Fruit fly (Drosophila melanogaster) whole organism, embryonic: ENCODE measurements around the gene brv3.

ENCODE experiments used
- Adf1 ChIP-seq: fragments of 200-800 bp; sonication (Bioruptor generic); IDR thresholded peaks from 2 replicates; pipeline ENCODE4 v1.3.6; 2022; ENCODE audit warnings: missing biosample characterization, missing genetic modification characterization
- Atf6 ChIP-seq: fragments of 200-800 bp; sonication (Bioruptor generic); IDR thresholded peaks from 2 replicates; pipeline ENCODE4 v1.3.6; 2022; ENCODE audit warnings: missing biosample characterization, missing genetic modification characterization
- CG10654 ChIP-seq: fragments of 200-800 bp; sonication (Bioruptor generic); optimal IDR thresholded peaks from 2 replicates; lab custom pipeline; 2016; ENCODE audit warnings: missing biosample characterization, missing genetic modification characterization
- CG12391 ChIP-seq: fragments of 200-800 bp; sonication (Bioruptor generic); optimal IDR thresholded peaks from 3 replicates; lab custom pipeline; 2018; ENCODE audit warnings: missing biosample characterization, mild to moderate bottlenecking, missing genetic modification characterization, moderate library complexity
- CG15073 ChIP-seq: fragments of 200-800 bp; sonication (Bioruptor generic); optimal IDR thresholded peaks from 2 replicates; lab custom pipeline; 2016; ENCODE audit warnings: missing biosample characterization, missing genetic modification characterization
- CG15514 ChIP-seq: fragments of 200-800 bp; sonication (Bioruptor generic); optimal IDR thresholded peaks from 3 replicates; lab custom pipeline; 2017; ENCODE audit warnings: missing biosample characterization, missing genetic modification characterization, mild to moderate bottlenecking, moderate library complexity, missing genetic modification reagents
- CG1792 ChIP-seq: fragments of 200-800 bp; sonication (Bioruptor generic); optimal IDR thresholded peaks from 2 replicates; lab custom pipeline; 2016; ENCODE audit warnings: missing biosample characterization, missing genetic modification characterization
- CG18011 ChIP-seq: fragments of 200-800 bp; sonication (Bioruptor generic); optimal IDR thresholded peaks from 2 replicates; lab custom pipeline; 2017; ENCODE audit warnings: missing biosample characterization, missing genetic modification characterization, mild to moderate bottlenecking, moderate library complexity, missing genotype
- CG1832 ChIP-seq: fragments of 200-800 bp; sonication (Bioruptor generic); optimal IDR thresholded peaks from 2 replicates; lab custom pipeline; 2017; ENCODE audit warnings: missing biosample characterization, mild to moderate bottlenecking, missing genetic modification characterization, inconsistent platforms
- CG18476 ChIP-seq: fragments of 200-800 bp; sonication (Bioruptor generic); optimal IDR thresholded peaks from 2 replicates; lab custom pipeline; 2016; ENCODE audit warnings: missing biosample characterization, mild to moderate bottlenecking, missing genetic modification characterization
- CG18764 ChIP-seq: fragments of 200-800 bp; sonication (Bioruptor generic); optimal IDR thresholded peaks from 3 replicates; lab custom pipeline; 2016; ENCODE audit warnings: missing biosample characterization, missing genetic modification characterization
- CG2120 ChIP-seq: fragments of 200-800 bp; sonication (Bioruptor generic); optimal IDR thresholded peaks from 3 replicates; lab custom pipeline; 2016; ENCODE audit warnings: missing biosample characterization, missing genetic modification characterization
- CG2889 ChIP-seq: fragments of 200-800 bp; sonication (Bioruptor generic); IDR thresholded peaks from 3 replicates; pipeline ENCODE4 v1.3.6; 2022; ENCODE audit warnings: missing biosample characterization, missing genetic modification characterization
- CG3407 ChIP-seq: fragments of 200-800 bp; sonication (Bioruptor generic); optimal IDR thresholded peaks from 2 replicates; lab custom pipeline; 2018; ENCODE audit warnings: missing biosample characterization, mild to moderate bottlenecking, missing genetic modification characterization
- CG34224 ChIP-seq: fragments of 200-800 bp; sonication (Bioruptor generic); IDR thresholded peaks from 3 replicates; pipeline ENCODE4 v1.3.6; 2022; ENCODE audit warnings: missing biosample characterization, missing genetic modification characterization; ENCODE audit not compliant: partially characterized antibody
- CG34422 ChIP-seq: fragments of 200-800 bp; sonication (Bioruptor generic); IDR thresholded peaks from 3 replicates; pipeline ENCODE4 v1.3.6; 2022; ENCODE audit warnings: missing biosample characterization, missing genetic modification characterization
- CG4854 ChIP-seq: fragments of 200-800 bp; sonication (Bioruptor generic); optimal IDR thresholded peaks from 2 replicates; lab custom pipeline; 2016; ENCODE audit warnings: missing biosample characterization, missing genetic modification characterization, inconsistent platforms
- CG6689 ChIP-seq: fragments of 200-800 bp; sonication (Bioruptor generic); IDR thresholded peaks from 2 replicates; pipeline ENCODE4 v1.3.6; 2022; ENCODE audit warnings: missing biosample characterization, missing genetic modification characterization
- CG8290 ChIP-seq, 3 experiments: fragments of 200-800 bp; sonication (Bioruptor generic); optimal IDR thresholded peaks; 2 replicates each; lab custom pipeline; 2016 to 2019; ENCODE audit warnings: missing biosample characterization in 3 of 3, missing genetic modification characterization in 3 of 3, mild to moderate bottlenecking in 2 of 3, moderate library complexity in 1 of 3
- Camta ChIP-seq: fragments of 200-800 bp; sonication (Bioruptor generic); optimal IDR thresholded peaks from 2 replicates; lab custom pipeline; 2016; ENCODE audit warnings: missing biosample characterization, missing genetic modification characterization
- Elba2 ChIP-seq: fragments of 200-800 bp; sonication (Bioruptor generic); optimal IDR thresholded peaks from 3 replicates; lab custom pipeline; 2016; ENCODE audit warnings: missing biosample characterization, missing genetic modification characterization
- Fer2 ChIP-seq: fragments of 200-800 bp; sonication (Bioruptor generic); optimal IDR thresholded peaks from 2 replicates; lab custom pipeline; 2018; ENCODE audit warnings: missing biosample characterization, mild to moderate bottlenecking, missing genetic modification characterization, moderate library complexity
- H15 ChIP-seq: fragments of 200-800 bp; sonication (Bioruptor generic); IDR thresholded peaks from 3 replicates; pipeline ENCODE4 v1.3.6; 2022; ENCODE audit warnings: missing biosample characterization, missing genetic modification characterization
- H2.0 ChIP-seq: fragments of 200-800 bp; sonication (Bioruptor generic); IDR thresholded peaks from 2 replicates; pipeline ENCODE4 v1.3.6; 2022; ENCODE audit warnings: missing biosample characterization, missing genetic modification characterization
- Hand ChIP-seq: fragments of 200-800 bp; sonication (Bioruptor generic); optimal IDR thresholded peaks from 2 replicates; lab custom pipeline; 2017; ENCODE audit warnings: mild to moderate bottlenecking, missing biosample characterization, missing genetic modification reagents, missing genetic modification characterization
- HmgD ChIP-seq: fragments of 200-800 bp; sonication (Bioruptor generic); optimal IDR thresholded peaks from 3 replicates; lab custom pipeline; 2016; ENCODE audit warnings: missing biosample characterization, missing genetic modification characterization
- Myb ChIP-seq: fragments of 200-800 bp; sonication (Bioruptor generic); optimal IDR thresholded peaks from 2 replicates; lab custom pipeline; 2016; ENCODE audit warnings: missing biosample characterization, missing genetic modification characterization
- Ravus ChIP-seq: fragments of 200-800 bp; sonication (Bioruptor generic); IDR thresholded peaks from 2 replicates; pipeline ENCODE4 v1.3.6; 2022; ENCODE audit warnings: missing biosample characterization, missing genetic modification characterization
- Rfx ChIP-seq: fragments of 200-800 bp; sonication (Bioruptor generic); IDR thresholded peaks from 2 replicates; pipeline ENCODE4 v1.3.6; 2022; ENCODE audit warnings: missing biosample characterization, missing genetic modification characterization
- Stat92E ChIP-seq, 3 experiments: fragments of >200 bp in 2 of 3; fragments of 200-800 bp in 1 of 3; sonication (Bioruptor generic) in 1 of 3; optimal IDR thresholded peaks; 2 replicates each; lab custom pipeline; 2017 to 2019; ENCODE audit warnings: missing biosample characterization in 3 of 3, missing genetic modification characterization in 3 of 3, mild to moderate bottlenecking in 1 of 3, moderate library complexity in 1 of 3
- Usf ChIP-seq: fragments of 200-800 bp; sonication (Bioruptor generic); optimal IDR thresholded peaks from 2 replicates; lab custom pipeline; 2017; ENCODE audit warnings: missing genotype, missing biosample characterization, missing genetic modification characterization
- ase ChIP-seq: fragments of 200-800 bp; sonication (Bioruptor generic); IDR thresholded peaks from 3 replicates; pipeline ENCODE4 v1.3.6; 2022; ENCODE audit warnings: missing biosample characterization, missing genetic modification characterization
- ato ChIP-seq: fragments of 200-800 bp; sonication (Bioruptor generic); IDR thresholded peaks from 2 replicates; pipeline ENCODE4 v1.3.6; 2022; ENCODE audit warnings: missing biosample characterization, missing genetic modification characterization; ENCODE audit not compliant: partially characterized antibody
- az2 ChIP-seq: fragments of 200-800 bp; sonication (Bioruptor generic); optimal IDR thresholded peaks from 3 replicates; lab custom pipeline; 2016; ENCODE audit warnings: missing biosample characterization, missing genetic modification characterization
- bbx ChIP-seq: fragments of 200-800 bp; sonication (Bioruptor generic); IDR thresholded peaks from 2 replicates; pipeline ENCODE4 v1.3.6; 2022; ENCODE audit warnings: missing biosample characterization, missing genetic modification characterization; ENCODE audit not compliant: partially characterized antibody
- dmrt11E ChIP-seq: fragments of 200-800 bp; sonication (Bioruptor generic); optimal IDR thresholded peaks from 3 replicates; lab custom pipeline; 2018; ENCODE audit warnings: missing biosample characterization, mild to moderate bottlenecking, missing genetic modification characterization, moderate library complexity
- esg ChIP-seq: fragments of 200-800 bp; sonication (Bioruptor generic); conservative IDR thresholded peaks from 2 replicates; pipeline ENCODE4 v1.3.6; 2022; ENCODE audit warnings: missing biosample characterization, missing genetic modification characterization
- fu2 ChIP-seq: fragments of 200-800 bp; sonication (Bioruptor generic); optimal IDR thresholded peaks from 2 replicates; lab custom pipeline; 2016; ENCODE audit warnings: missing biosample characterization, missing genetic modification characterization
- gem ChIP-seq: fragments of 200-800 bp; sonication (Bioruptor generic); optimal IDR thresholded peaks from 2 replicates; lab custom pipeline; 2019; ENCODE audit warnings: missing biosample characterization, mild to moderate bottlenecking, missing genetic modification characterization, moderate library complexity
- grau ChIP-seq: fragments of 200-800 bp; optimal IDR thresholded peaks from 3 replicates; lab custom pipeline; 2019; ENCODE audit warnings: missing biosample characterization, mild to moderate bottlenecking, missing genetic modification characterization, moderate library complexity
- hb ChIP-seq: fragments of 200-800 bp; sonication (Bioruptor generic); IDR thresholded peaks from 3 replicates; pipeline ENCODE4 v1.3.6; 2022; ENCODE audit warnings: missing biosample characterization, missing genetic modification characterization; ENCODE audit not compliant: partially characterized antibody
- lab ChIP-seq: fragments of 200-800 bp; sonication (Bioruptor generic); optimal IDR thresholded peaks from 3 replicates; lab custom pipeline; 2017; ENCODE audit warnings: missing biosample characterization, missing genetic modification characterization, mild to moderate bottlenecking, moderate library complexity, missing genetic modification reagents
- lola ChIP-seq, 3 experiments: fragments of >200 bp in 2 of 3; fragments of 200-800 bp in 1 of 3; sonication (Bioruptor generic) in 1 of 3; optimal IDR thresholded peaks; 2 replicates each; lab custom pipeline; 2017 to 2019; ENCODE audit warnings: missing biosample characterization in 3 of 3, missing genetic modification characterization in 3 of 3, mild to moderate bottlenecking in 1 of 3, moderate library complexity in 1 of 3
- pb ChIP-seq: fragments of 200-800 bp; sonication (Bioruptor generic); optimal IDR thresholded peaks from 3 replicates; lab custom pipeline; 2016; ENCODE audit warnings: missing biosample characterization, missing genetic modification characterization
- salm ChIP-seq: fragments of 200-800 bp; sonication (Bioruptor generic); optimal IDR thresholded peaks from 2 replicates; lab custom pipeline; 2018; ENCODE audit warnings: missing biosample characterization, mild to moderate bottlenecking, missing genetic modification characterization
- sisA ChIP-seq: fragments of 200-800 bp; sonication (Bioruptor generic); IDR thresholded peaks from 2 replicates; pipeline ENCODE4 v1.3.6; 2022; ENCODE audit warnings: missing biosample characterization, missing genetic modification characterization
- sug ChIP-seq: fragments of 200-800 bp; optimal IDR thresholded peaks from 2 replicates; lab custom pipeline; 2019; ENCODE audit warnings: missing biosample characterization, mild to moderate bottlenecking, missing genetic modification characterization, moderate library complexity
- toy ChIP-seq: fragments of 200-800 bp; sonication (Bioruptor generic); IDR thresholded peaks from 2 replicates; pipeline ENCODE4 v1.3.6; 2022; ENCODE audit warnings: missing biosample characterization, missing genetic modification characterization

The brv3 gene

dm6 chrX:2646022-2646761, 21.8 kb upstream of the brv3 start (continued):
- TF ChIP-seq Adf1 (GFP tag; lab: Robert Waterston, UW) (peak; percentile 100), salm (peak; percentile 96), CG34422 (GFP tag; lab: Robert Waterston, UW) (peak; percentile 95), Atf6 (peak; percentile 97), esg (GFP tag; lab: Robert Waterston, UW) (peak; percentile 96), CG15514 (GFP tag; lab: Kevin White, UChicago) (peak; percentile 93), Rfx (GFP tag; lab: Robert Waterston, UW) (peak; percentile 97), CG6689 (GFP tag; lab: Robert Waterston, UW) (peak; percentile 96), az2 (GFP tag; lab: Kevin White, UChicago) (peak; percentile 97), CG18764 (GFP tag; lab: Kevin White, UChicago) (peak; percentile 91), Elba2 (no peak), Fer2 (peak; percentile 87), CG8290 (GFP tag; optimal IDR thresholded peaks at IDR 0.05; lab: Kevin White, UChicago) (peak; percentile 90), CG8290 (tag; optimal IDR thresholded peaks at IDR 0.05; lab: Kevin White, UChicago) (peak; percentile 89 to 99), ato (GFP tag; lab: Robert Waterston, UW) (peak; percentile 67), Myb (GFP tag; lab: Kevin White, UChicago) (peak; percentile 90), HmgD (GFP tag; lab: Kevin White, UChicago) (peak; percentile 96), Stat92E (GFP tag; optimal IDR thresholded peaks at IDR 0.05; lab: Kevin White, UChicago) (peak in 1 of 3 experiments; percentile 93), pb (GFP tag; lab: Kevin White, UChicago) (peak; percentile 94), H15 (peak; percentile 94), CG3407 (GFP tag; lab: Kevin White, UChicago) (peak; percentile 95), Camta (GFP tag; lab: Kevin White, UChicago) (peak; percentile 93), sisA (GFP tag; lab: Robert Waterston, UW) (peak; percentile 96), Ravus (peak; percentile 81), dmrt11E (tag; lab: Kevin White, UChicago) (peak; percentile 92), fu2 (peak; percentile 96), grau (tag; lab: Kevin White, UChicago) (peak; percentile 97), CG15073 (peak; percentile 81), CG1792 (GFP tag; lab: Kevin White, UChicago) (peak; percentile 92), CG1832 (GFP tag; lab: Kevin White, UChicago) (peak; percentile 61), CG18011 (GFP tag; lab: Kevin White, UChicago) (peak; percentile 89), CG12391 (peak; percentile 97), H2.0 (peak; percentile 95), CG2120 (GFP tag; lab: Kevin White, UChicago) (peak; percentile 98), CG10654 (peak; percentile 93), bbx (GFP tag; lab: Robert Waterston, UW) (peak; percentile 59; the same call in 1 of the 2 replicates), lola (GFP tag; optimal IDR thresholded peaks at IDR 0.05; lab: Kevin White, UChicago) (peak in 1 of 3 experiments; percentile 95), Usf (GFP tag; lab: Kevin White, UChicago) (peak; percentile 93), gem (peak; percentile 98), lab (GFP tag; lab: Kevin White, UChicago) (peak; percentile 99), CG4854 (GFP tag; lab: Kevin White, UChicago) (peak; percentile 93), hb (GFP tag; lab: Robert Waterston, UW) (peak; percentile 60; the same call in 1 of the 3 replicates), CG2889 (GFP tag; lab: Robert Waterston, UW) (peak; percentile 93), ase (GFP tag; lab: Robert Waterston, UW) (peak; percentile 92), toy (GFP tag; lab: Robert Waterston, UW) (peak; percentile 84), Hand (GFP tag; lab: Kevin White, UChicago) (peak; percentile 98), CG34224 (GFP tag; lab: Robert Waterston, UW) (peak; percentile 48; the same call in 1 of the 3 replicates), sug (tag; lab: Kevin White, UChicago) (peak; percentile 94), CG18476 (GFP tag; lab: Kevin White, UChicago) (peak; percentile 91)
